Fruit fly (Drosophila melanogaster): ENCODE measurements around the gene CG46399.

- TF ChIP-seq toy (GFP tag; IDR thresholded peaks at IDR 0.05) (no peak), mld (GFP tag; IDR thresholded peaks at IDR 0.05; ENCODE audit: partially characterized antibody) (no peak), Mes4 (GFP tag; optimal IDR thresholded peaks at IDR 0.05) (no peak)
Observed at dm6 chrX:14836425-14836824, 22.6 kb upstream of the CG46399 start, which contains the start of gene CG14410.
